Fruit fly (Drosophila melanogaster) whole organism, wandering third instar larva: ENCODE measurements around the gene CG14657.

Source experiments
- CG32264 ChIP-seq: fragments of 200-800 bp; sonication (Bioruptor generic); optimal IDR thresholded peaks from 2 replicates; lab custom pipeline; 2016; ENCODE audit warnings: missing biosample characterization, missing genetic modification characterization
- Dfd ChIP-seq: fragments of >200 bp; optimal IDR thresholded peaks from 2 replicates; lab custom pipeline; 2017; ENCODE audit warnings: missing biosample characterization, missing genetic modification characterization
- Dif ChIP-seq: fragments of 200-275, 200-300 bp; sonication (Bioruptor generic); optimal IDR thresholded peaks from 2 replicates; lab custom pipeline; 2018; ENCODE audit warnings: missing biosample characterization, missing genetic modification characterization; ENCODE audit not compliant: partially characterized antibody
- HLH106 ChIP-seq: fragments of 200-800 bp; optimal IDR thresholded peaks from 3 replicates; lab custom pipeline; 2019; ENCODE audit warnings: missing biosample characterization, mild to moderate bottlenecking, missing genetic modification characterization, moderate library complexity
- Jra ChIP-seq: sonication (Bioruptor generic); optimal IDR thresholded peaks from 2 replicates; lab custom pipeline; 2016; ENCODE audit warnings: missing biosample characterization, missing genetic modification characterization
- brk ChIP-seq: fragments of 200-800 bp; sonication (Bioruptor generic); optimal IDR thresholded peaks from 2 replicates; lab custom pipeline; 2016; ENCODE audit warnings: missing biosample characterization, mild to moderate bottlenecking, missing genetic modification characterization
- dmrt93B ChIP-seq: fragments of 200-800 bp; sonication (Bioruptor generic); optimal IDR thresholded peaks from 2 replicates; lab custom pipeline; 2018; ENCODE audit warnings: missing biosample characterization, mild to moderate bottlenecking, missing genetic modification characterization
- foxo ChIP-seq, 2 experiments: fragments of 200-800 bp; sonication (Bioruptor generic); optimal IDR thresholded peaks; 2 replicates in 1 of 2; 3 replicates in 1 of 2; lab custom pipeline; 2016 to 2017; ENCODE audit warnings: missing biosample characterization in 2 of 2, missing genetic modification characterization in 2 of 2
- h ChIP-seq: fragments of 200-800 bp; sonication (Bioruptor generic); optimal IDR thresholded peaks from 3 replicates; lab custom pipeline; 2016; ENCODE audit warnings: missing biosample characterization, mild to moderate bottlenecking, missing genetic modification characterization
- pan ChIP-seq: fragments of >200 bp; optimal IDR thresholded peaks from 2 replicates; lab custom pipeline; 2017
- usp ChIP-seq: fragments of >200 bp; optimal IDR thresholded peaks from 2 replicates; lab custom pipeline; 2017; ENCODE audit warnings: missing biosample characterization, missing genetic modification characterization
- woc ChIP-seq: sonication (Bioruptor generic); optimal IDR thresholded peaks from 2 replicates; lab custom pipeline; 2016; ENCODE audit warnings: missing biosample characterization, mild to moderate bottlenecking, missing genetic modification characterization

DNA sequence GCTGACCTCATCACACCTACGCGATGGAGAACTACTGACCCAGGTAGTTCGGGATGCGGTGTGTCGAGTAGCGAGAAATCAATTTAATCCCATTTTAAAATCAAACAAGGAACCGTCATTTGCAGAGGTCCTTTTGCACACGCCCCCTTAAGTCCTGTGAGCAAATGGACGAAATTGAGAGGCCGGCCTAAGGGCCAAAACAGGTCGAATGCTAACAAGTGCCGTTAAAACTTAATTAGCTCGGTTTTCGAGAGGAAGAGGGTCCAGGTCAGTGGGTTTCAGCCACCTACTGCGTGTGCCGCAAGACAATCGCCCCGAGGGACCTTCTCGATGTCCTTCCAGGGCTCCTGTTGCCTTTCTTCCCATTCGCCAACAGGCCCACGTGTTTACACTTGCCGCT is 25.0 kb upstream of the CG14657 start:
- TF ChIP-seq woc (GFP tag; lab: Kevin White, UChicago) (no peak), Dfd (no peak), pan (lab: Kevin White, UChicago) (no peak), CG32264 (GFP tag; lab: Kevin White, UChicago) (no peak), dmrt93B (GFP tag; lab: Kevin White, UChicago) (no peak), h (GFP tag; lab: Kevin White, UChicago) (no peak), HLH106 (tag; lab: Kevin White, UChicago) (no peak), Dif (GFP tag; lab: Kevin White, UChicago) (no peak), brk (GFP tag; lab: Kevin White, UChicago) (no peak), usp (GFP tag; lab: Kevin White, UChicago) (no peak), Jra (GFP tag; lab: Kevin White, UChicago) (no peak), foxo (GFP tag; optimal IDR thresholded peaks at IDR 0.05; lab: Kevin White, UChicago) (no peak)
